Worm (Caenorhabditis elegans) whole organism, L2 larva: ENCODE data around the gene fat-2.

ENCODE experiments used
- F13H6.1 ChIP-seq: sonication (generic microtip); optimal IDR thresholded peaks from 2 replicates; lab custom pipeline; 2016; ENCODE audit warnings: missing genetic modification characterization, missing compliant biosample characterization
- ZK546.5 ChIP-seq: sonication (generic microtip); optimal IDR thresholded peaks from 2 replicates; lab custom pipeline; 2017; ENCODE audit warnings: missing biosample characterization, missing genetic modification characterization
- aly-2 ChIP-seq: fragments of 150-350 bp; optimal IDR thresholded peaks from 2 replicates; lab custom pipeline; 2014; ENCODE audit warnings: missing biosample characterization, missing genetic modification characterization
- lin-39 ChIP-seq: fragments of 150-350 bp; optimal IDR thresholded peaks from 2 replicates; lab custom pipeline; 2014; ENCODE audit warnings: missing biosample characterization, missing genetic modification reagents, missing genetic modification characterization
- mab-5 ChIP-seq: fragments of 150-350 bp; optimal IDR thresholded peaks from 2 replicates; lab custom pipeline; 2014; ENCODE audit warnings: missing biosample characterization, missing genetic modification characterization
- nhr-11 ChIP-seq: fragments of 150-350 bp; optimal IDR thresholded peaks from 2 replicates; lab custom pipeline; 2014; ENCODE audit warnings: missing biosample characterization, missing genetic modification characterization
- nhr-12 ChIP-seq: fragments of 150-350 bp; optimal IDR thresholded peaks from 2 replicates; lab custom pipeline; 2014; ENCODE audit warnings: missing biosample characterization, missing genetic modification characterization
- nhr-23 ChIP-seq: fragments of 150-350 bp; optimal IDR thresholded peaks from 2 replicates; lab custom pipeline; 2014; ENCODE audit warnings: missing biosample characterization, missing genetic modification reagents, missing genetic modification characterization
- nhr-237 ChIP-seq: fragments of 150-350 bp; optimal IDR thresholded peaks from 2 replicates; lab custom pipeline; 2014; ENCODE audit warnings: missing biosample characterization, missing genetic modification characterization
- skn-1 ChIP-seq: sonication (generic microtip); optimal IDR thresholded peaks from 2 replicates; lab custom pipeline; 2017; ENCODE audit warnings: missing biosample characterization, missing genetic modification characterization
- unc-55 ChIP-seq: fragments of 150-350 bp; sonication (generic microtip); optimal IDR thresholded peaks from 3 replicates; lab custom pipeline; 2014; ENCODE audit warnings: missing biosample characterization, missing genetic modification reagents, missing genetic modification characterization
- ztf-4 ChIP-seq: fragments of 150-350 bp; optimal IDR thresholded peaks from 2 replicates; lab custom pipeline; 2014; ENCODE audit warnings: missing biosample characterization, missing genetic modification characterization

DNA sequence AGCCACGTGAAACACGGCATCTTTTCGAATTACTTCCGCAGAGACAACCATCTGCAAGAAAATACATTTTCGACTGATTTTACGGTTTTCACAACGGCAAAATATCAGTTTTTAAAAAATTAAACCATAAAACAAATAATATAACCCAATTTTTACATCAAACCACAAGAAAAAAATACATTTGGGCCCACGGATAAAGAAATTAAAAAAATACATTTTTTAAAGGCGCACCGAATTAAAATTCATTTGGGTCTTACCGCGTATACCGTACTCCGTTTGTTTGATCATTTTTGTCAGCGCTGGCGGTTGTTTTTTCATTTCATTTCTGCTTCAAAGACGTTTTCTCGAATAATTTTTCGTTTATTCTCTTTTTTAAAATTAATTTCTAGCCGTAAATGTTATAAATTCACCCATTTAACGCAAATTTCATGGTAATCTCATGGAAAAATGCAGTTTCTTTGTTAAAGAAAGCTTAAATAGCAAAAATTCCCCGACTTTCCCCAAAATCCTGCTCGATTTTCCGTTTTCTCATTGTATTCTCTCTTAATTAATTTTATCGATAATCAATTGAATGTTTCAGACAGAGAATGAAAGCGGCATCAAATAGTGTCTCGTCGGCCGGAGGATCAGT is 29.6 kb downstream of the fat-2 start, which contains the start of the genes rec-8 and mex-5:
- TF ChIP-seq aly-2 (tag; lab: Kevin White, UChicago) (no peak), ZK546.5 (tag; lab: Kevin White, UChicago) (no peak), nhr-12 (tag; lab: Kevin White, UChicago) (no peak), unc-55 (GFP tag; lab: Kevin White, UChicago) (no peak), nhr-23 (tag; lab: Kevin White, UChicago) (no peak), skn-1 (tag; lab: Kevin White, UChicago) (no peak), nhr-237 (tag; lab: Kevin White, UChicago) (no peak), ztf-4 (tag; lab: Kevin White, UChicago) (no peak), lin-39 (tag; lab: Kevin White, UChicago) (no peak), F13H6.1 (no peak), nhr-11 (tag; lab: Kevin White, UChicago) (no peak), mab-5 (tag; lab: Kevin White, UChicago) (no peak)
